Fruit fly (Drosophila melanogaster) S2 (cell line): ENCODE results near the gene CG42324.

Experiments
- CG8478 ChIP-seq: fragments of >200 bp; optimal IDR thresholded peaks from 2 replicates; lab custom pipeline; 2018
- CTCF ChIP-seq, 2 experiments: fragments of >200 bp; optimal IDR thresholded peaks; 2 replicates each; lab custom pipeline; 2018

- TF ChIP-seq CG8478 (lab: Kevin White, UChicago): no peak
- no peak for TF ChIP-seq CTCF (optimal IDR thresholded peaks at IDR 0.05; lab: Kevin White, UChicago)
These were observed 13.0 kb downstream of the CG42324 start for dm6 chr3L:3485088-3485710.
